Worm (Caenorhabditis elegans): ENCODE results near the gene flp-2.

DNA sequence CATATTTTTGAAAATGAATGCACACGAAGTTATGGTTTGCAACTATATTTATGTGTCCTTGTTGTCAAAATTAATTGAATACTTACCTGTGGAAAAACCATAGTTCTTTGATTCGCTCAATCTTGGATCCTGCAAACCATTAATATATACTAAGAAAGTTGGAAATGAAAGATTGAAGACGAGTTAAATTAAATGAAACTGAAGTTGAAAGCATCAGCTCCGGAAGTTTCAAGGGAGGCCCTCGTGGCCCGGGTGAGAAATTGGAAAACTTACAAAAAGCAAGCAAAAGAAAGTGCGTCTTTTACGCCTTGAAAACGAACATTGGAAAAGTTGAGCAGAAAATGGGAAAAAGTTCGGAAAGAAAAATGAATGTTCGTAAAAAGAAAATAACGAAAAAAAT is 38.0 kb upstream of the flp-2 start, which contains the start of gene unc-58:
- no peak for TF ChIP-seq flt-1 (GFP tag; IDR thresholded peaks at IDR 0.05)
- no peak for TF ChIP-seq ztf-23 (GFP tag; IDR thresholded peaks at IDR 0.05)
- no peak for TF ChIP-seq med-1 (GFP tag; optimal IDR thresholded peaks at IDR 0.05; ENCODE audit: insufficient read depth)
- no peak for TF ChIP-seq T22C8.4 (GFP tag; IDR thresholded peaks at IDR 0.05)

Measured in whole organism, midembryonic.